Worm (Caenorhabditis elegans): ENCODE measurements around the gene C39H7.4.

DNA sequence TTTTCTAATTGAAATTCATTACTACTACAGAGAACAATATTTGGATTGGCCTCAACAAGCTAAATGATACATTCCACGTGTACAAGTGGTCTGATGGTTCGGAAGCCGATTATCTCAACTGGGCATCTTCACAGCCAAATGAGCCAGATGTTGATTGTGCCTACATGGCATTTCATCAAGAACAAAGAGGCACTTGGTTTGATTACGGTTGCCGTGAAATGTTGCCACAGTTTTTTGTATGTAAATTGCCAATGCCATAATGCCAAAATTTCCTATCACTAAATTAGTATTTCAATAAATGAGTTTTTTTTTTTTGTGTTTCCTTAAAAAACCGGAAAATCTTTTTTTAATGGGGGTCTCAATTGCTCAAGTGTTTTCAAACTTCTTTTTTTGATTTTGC is 40.3 kb upstream of the C39H7.4 start:
- TF ChIP-seq tab-1 (GFP tag; IDR thresholded peaks at IDR 0.05) (no peak), ztf-29 (GFP tag; IDR thresholded peaks at IDR 0.05) (no peak), flt-1 (GFP tag; IDR thresholded peaks at IDR 0.05) (no peak), ztf-23 (GFP tag; IDR thresholded peaks at IDR 0.05) (no peak), cog-1 (tag; optimal IDR thresholded peaks at IDR 0.05) (no peak)

Measured in whole organism, midembryonic.